Worm (Caenorhabditis elegans): Measurements from ENCODE around the gene lig-1.

The lig-1 gene

ce11 chrV:10802060-10802459 is 11.8 kb upstream of the lig-1 start:
- TF ChIP-seq tbx-11 (GFP tag; IDR thresholded peaks at IDR 0.05): no peak

ce11 chrV:10804374-10804773 is 9.5 kb upstream of the lig-1 start, which contains the start of gene secs-1:
secs-1 (minus strand) TSS chrV:10804474.
- no peak for TF ChIP-seq flt-1 (GFP tag; IDR thresholded peaks at IDR 0.05)

- no peak for TF ChIP-seq hnd-1 (tag; optimal IDR thresholded peaks at IDR 0.05)
- no peak for TF ChIP-seq F13C5.2 (tag; optimal IDR thresholded peaks at IDR 0.05)
- TF ChIP-seq ceh-13 (GFP tag; optimal IDR thresholded peaks at IDR 0.05): no peak
- TF ChIP-seq scrt-1 (GFP tag; IDR thresholded peaks at IDR 0.05): no peak
- TF ChIP-seq aly-1 (tag; optimal IDR thresholded peaks at IDR 0.05): no peak
- no peak for TF ChIP-seq B0310.2 (tag; optimal IDR thresholded peaks at IDR 0.05)
- no peak for TF ChIP-seq ceh-36 (tag; optimal IDR thresholded peaks at IDR 0.05)
- no peak for TF ChIP-seq ama-1 (optimal IDR thresholded peaks at IDR 0.05)
Observed at ce11 chrV:10805934-10806333, 8.0 kb upstream of the lig-1 start, which contains the start of gene prp-38. prp-38 (minus strand) TSS chrV:10806034.

- TF ChIP-seq ceh-13 (GFP tag; optimal IDR thresholded peaks at IDR 0.05) (peak; percentile 64), hmg-4 (GFP tag; optimal IDR thresholded peaks at IDR 0.05) (peak; percentile 88), tbx-37 (GFP tag; conservative IDR thresholded peaks at IDR 0.05) (peak; percentile 88), B0310.2 (tag; optimal IDR thresholded peaks at IDR 0.05) (peak; percentile 64), ets-7 (tag; optimal IDR thresholded peaks at IDR 0.05) (peak; percentile 78), aly-1 (tag; optimal IDR thresholded peaks at IDR 0.05) (peak; percentile 72), tbx-11 (GFP tag; IDR thresholded peaks at IDR 0.05) (peak; percentile 80), hmbx-1 (tag; optimal IDR thresholded peaks at IDR 0.05) (peak; percentile 41), ceh-36 (tag; optimal IDR thresholded peaks at IDR 0.05) (peak; percentile 88), tra-4 (tag; optimal IDR thresholded peaks at IDR 0.05) (peak; percentile 32), F13C5.2 (tag; optimal IDR thresholded peaks at IDR 0.05) (peak; percentile 94), sea-1 (GFP tag; conservative IDR thresholded peaks at IDR 0.05) (peak; percentile 89), pes-1 (GFP tag; IDR thresholded peaks at IDR 0.05) (no peak; the same call in 1 of the 2 replicates), flt-1 (GFP tag; IDR thresholded peaks at IDR 0.05) (peak; percentile 77), ama-1 (optimal IDR thresholded peaks at IDR 0.05) (no peak), hnd-1 (tag; optimal IDR thresholded peaks at IDR 0.05) (peak; percentile 61), scrt-1 (GFP tag; IDR thresholded peaks at IDR 0.05) (peak; percentile 89)
Observed at ce11 chrV:10807862-10808327, 6.0 kb upstream of the lig-1 start, which contains the start of gene plrg-1. plrg-1 (minus strand) TSS chrV:10807912.

- TF ChIP-seq B0310.2 (tag; optimal IDR thresholded peaks at IDR 0.05) (no peak), tbx-11 (GFP tag; IDR thresholded peaks at IDR 0.05) (no peak)
Observed at ce11 chrV:10811763-10812162, 2.1 kb upstream of the lig-1 start, which contains the start of gene C29A12.22. C29A12.22 (plus strand) TSS chrV:10812063.

- no peak for TF ChIP-seq pes-1 (GFP tag; IDR thresholded peaks at IDR 0.05)
- TF ChIP-seq sea-1 (GFP tag; conservative IDR thresholded peaks at IDR 0.05): no peak
- TF ChIP-seq tbx-11 (GFP tag; IDR thresholded peaks at IDR 0.05): no peak
- TF ChIP-seq ceh-36 (tag; optimal IDR thresholded peaks at IDR 0.05): no peak
- no peak for TF ChIP-seq hmbx-1 (tag; optimal IDR thresholded peaks at IDR 0.05)
- TF ChIP-seq hmg-4 (GFP tag; optimal IDR thresholded peaks at IDR 0.05): no peak
- no peak for TF ChIP-seq ets-7 (tag; optimal IDR thresholded peaks at IDR 0.05)
Observed at ce11 chrV:10814333-10814732, 427 bp downstream of the lig-1 start.

ce11 chrV:10816831-10817230 is 2.9 kb downstream of the lig-1 start:
- no peak for TF ChIP-seq tbx-11 (GFP tag; IDR thresholded peaks at IDR 0.05)
- no peak for TF ChIP-seq ceh-36 (tag; optimal IDR thresholded peaks at IDR 0.05)
- no peak for TF ChIP-seq hnd-1 (tag; optimal IDR thresholded peaks at IDR 0.05)
- TF ChIP-seq aly-1 (tag; optimal IDR thresholded peaks at IDR 0.05): no peak
- no peak for TF ChIP-seq tra-4 (tag; optimal IDR thresholded peaks at IDR 0.05)
- no peak for TF ChIP-seq ama-1 (optimal IDR thresholded peaks at IDR 0.05)
- TF ChIP-seq sea-1 (GFP tag; conservative IDR thresholded peaks at IDR 0.05): no peak
- no peak for TF ChIP-seq scrt-1 (GFP tag; IDR thresholded peaks at IDR 0.05)
- no peak for TF ChIP-seq hmg-4 (GFP tag; optimal IDR thresholded peaks at IDR 0.05)
- TF ChIP-seq hmbx-1 (tag; optimal IDR thresholded peaks at IDR 0.05): no peak
- TF ChIP-seq tbx-37 (GFP tag; conservative IDR thresholded peaks at IDR 0.05): no peak
- TF ChIP-seq pes-1 (GFP tag; IDR thresholded peaks at IDR 0.05): no peak
- no peak for TF ChIP-seq F13C5.2 (tag; optimal IDR thresholded peaks at IDR 0.05)
- TF ChIP-seq flt-1 (GFP tag; IDR thresholded peaks at IDR 0.05): no peak
- TF ChIP-seq ceh-13 (GFP tag; optimal IDR thresholded peaks at IDR 0.05): no peak
- no peak for TF ChIP-seq ets-7 (tag; optimal IDR thresholded peaks at IDR 0.05)
- TF ChIP-seq B0310.2 (tag; optimal IDR thresholded peaks at IDR 0.05): no peak

ce11 chrV:10818498-10818897 is 4.6 kb downstream of the lig-1 start:
- no peak for TF ChIP-seq flt-1 (GFP tag; IDR thresholded peaks at IDR 0.05)
- no peak for TF ChIP-seq hmg-4 (GFP tag; optimal IDR thresholded peaks at IDR 0.05)
- TF ChIP-seq ama-1 (optimal IDR thresholded peaks at IDR 0.05): no peak
- no peak for TF ChIP-seq hnd-1 (tag; optimal IDR thresholded peaks at IDR 0.05)
- no peak for TF ChIP-seq aly-1 (tag; optimal IDR thresholded peaks at IDR 0.05)
- no peak for TF ChIP-seq pes-1 (GFP tag; IDR thresholded peaks at IDR 0.05)
- TF ChIP-seq tbx-11 (GFP tag; IDR thresholded peaks at IDR 0.05): no peak

- TF ChIP-seq hnd-1 (tag; optimal IDR thresholded peaks at IDR 0.05) (no peak), tbx-37 (GFP tag; conservative IDR thresholded peaks at IDR 0.05) (no peak), ets-7 (tag; optimal IDR thresholded peaks at IDR 0.05) (no peak), ceh-36 (tag; optimal IDR thresholded peaks at IDR 0.05) (no peak), ama-1 (optimal IDR thresholded peaks at IDR 0.05) (no peak), sea-1 (GFP tag; conservative IDR thresholded peaks at IDR 0.05) (no peak), hmg-4 (GFP tag; optimal IDR thresholded peaks at IDR 0.05) (no peak), pes-1 (GFP tag; IDR thresholded peaks at IDR 0.05) (no peak), flt-1 (GFP tag; IDR thresholded peaks at IDR 0.05) (no peak), B0310.2 (tag; optimal IDR thresholded peaks at IDR 0.05) (no peak), tra-4 (tag; optimal IDR thresholded peaks at IDR 0.05) (no peak), F13C5.2 (tag; optimal IDR thresholded peaks at IDR 0.05) (no peak), ceh-13 (GFP tag; optimal IDR thresholded peaks at IDR 0.05) (no peak), aly-1 (tag; optimal IDR thresholded peaks at IDR 0.05) (no peak), scrt-1 (GFP tag; IDR thresholded peaks at IDR 0.05) (no peak), tbx-11 (GFP tag; IDR thresholded peaks at IDR 0.05) (no peak), hmbx-1 (tag; optimal IDR thresholded peaks at IDR 0.05) (no peak)
Observed at ce11 chrV:10824711-10825110, 10.8 kb downstream of the lig-1 start, which contains the start of gene nrx-1. nrx-1 (plus strand) TSS chrV:10825011.
